Fruit fly (Drosophila melanogaster): ENCODE results near the gene Atf3.

DNA sequence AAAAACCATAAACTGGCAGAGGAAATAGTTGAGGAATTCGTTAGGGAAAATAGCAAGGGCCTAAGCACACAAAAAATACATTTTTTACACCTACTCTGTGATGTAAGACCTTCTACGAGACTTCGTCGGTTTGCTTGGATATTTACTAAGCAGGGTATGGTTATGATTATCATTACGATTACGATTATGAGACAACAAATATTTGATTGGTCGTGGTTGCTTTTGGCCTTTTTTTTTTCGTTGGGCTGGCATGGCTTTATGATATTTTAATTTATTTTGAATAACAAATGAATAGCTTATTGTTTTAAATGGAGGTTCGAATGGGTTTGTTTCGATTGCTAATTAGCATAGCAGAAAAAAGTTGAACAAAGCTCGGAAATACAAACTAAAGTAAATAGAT lies 10.5 kb downstream of the Atf3 start:
- TF ChIP-seq Vsx2 (GFP tag; optimal IDR thresholded peaks at IDR 0.05; ENCODE audit: partially characterized antibody) (no peak), dmrt93B (GFP tag; optimal IDR thresholded peaks at IDR 0.05) (no peak), dl (GFP tag; optimal IDR thresholded peaks at IDR 0.05; ENCODE audit: insufficient read depth in 1 of 2, partially characterized antibody in 2 of 2) (no peak), psq (GFP tag; optimal IDR thresholded peaks at IDR 0.05) (no peak), Sp1 (GFP tag; optimal IDR thresholded peaks at IDR 0.05) (no peak), Abd-B (GFP tag; optimal IDR thresholded peaks at IDR 0.05) (no peak)
